Fruit fly (Drosophila melanogaster): Measurements from ENCODE around the gene mRpL36.

The mRpL36 gene

DNA sequence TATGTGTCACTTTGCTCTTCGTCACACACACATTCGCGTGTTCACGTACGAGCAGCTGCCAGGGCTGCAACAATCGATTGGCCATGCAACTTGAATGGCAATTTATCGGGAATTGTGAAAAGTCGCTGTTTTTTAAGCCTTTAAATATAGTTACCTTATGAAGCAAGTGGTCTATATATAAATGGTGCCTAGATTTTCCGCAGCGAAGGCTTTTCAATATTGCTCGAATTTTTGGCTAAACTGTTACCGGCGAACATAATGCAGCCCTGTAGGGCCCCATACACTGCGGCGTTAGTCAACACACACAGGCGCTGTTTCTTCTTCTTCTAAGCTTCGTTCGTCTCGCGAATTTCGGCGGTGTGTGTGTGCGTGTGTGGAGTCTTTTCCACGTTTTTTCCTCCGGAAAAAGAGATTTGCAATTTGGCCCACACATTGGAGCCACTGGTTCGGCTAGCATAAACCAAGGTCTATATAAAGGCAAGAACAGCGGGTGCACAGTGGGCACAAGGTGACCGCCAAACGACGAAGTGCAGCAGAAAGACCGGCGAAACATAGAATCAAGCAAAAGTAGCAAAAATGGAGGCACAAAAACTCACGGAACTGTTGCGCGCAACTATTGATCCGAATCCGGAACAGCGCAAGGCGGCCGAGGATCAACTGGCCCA, 8.9 kb downstream of the mRpL36 start, which contains the start of the genes Arp3 and msk (continued):
- TF ChIP-seq bigmax (GFP tag; optimal IDR thresholded peaks at IDR 0.05): peak; percentile 38
- no peak for TF ChIP-seq CG4360 (GFP tag; IDR thresholded peaks at IDR 0.05)
- TF ChIP-seq slou (GFP tag; optimal IDR thresholded peaks at IDR 0.05): peak; percentile 66
- TF ChIP-seq CG4328 (GFP tag; optimal IDR thresholded peaks at IDR 0.05): peak; percentile 83
- TF ChIP-seq bbx (GFP tag; IDR thresholded peaks at IDR 0.05; ENCODE audit: partially characterized antibody): no peak
- TF ChIP-seq CG4282 (GFP tag; optimal IDR thresholded peaks at IDR 0.05): peak; percentile 77
- no peak for TF ChIP-seq Dfd (GFP tag; optimal IDR thresholded peaks at IDR 0.05)
- TF ChIP-seq ash1 (GFP tag; optimal IDR thresholded peaks at IDR 0.05): peak; percentile 34
- TF ChIP-seq CG12155 (GFP tag; optimal IDR thresholded peaks at IDR 0.05): peak; percentile 86
- TF ChIP-seq D19A (tag; optimal IDR thresholded peaks at IDR 0.05): no peak
- TF ChIP-seq amos (GFP tag; IDR thresholded peaks at IDR 0.05; ENCODE audit: partially characterized antibody): 0 out of 2 replicates have a peak, but pooled peaks have one; percentile 49
- peak; percentile 78 for TF ChIP-seq CG5245 (GFP tag; optimal IDR thresholded peaks at IDR 0.05)
- TF ChIP-seq maf-S (GFP tag; optimal IDR thresholded peaks at IDR 0.05): peak; percentile 86
- peak; percentile 75 for TF ChIP-seq stwl (tag; optimal IDR thresholded peaks at IDR 0.05)
- no peak for TF ChIP-seq sens-2 (GFP tag; IDR thresholded peaks at IDR 0.05)
- TF ChIP-seq CG30431 (GFP tag; optimal IDR thresholded peaks at IDR 0.05): peak; percentile 38
- TF ChIP-seq chif (GFP tag; optimal IDR thresholded peaks at IDR 0.05): peak; percentile 76 to 87
- peak; percentile 38 for TF ChIP-seq lbe (GFP tag; optimal IDR thresholded peaks at IDR 0.05)
- TF ChIP-seq CkIIα-i1 (GFP tag; IDR thresholded peaks at IDR 0.05): no peak
- TF ChIP-seq MTF-1 (GFP tag; optimal IDR thresholded peaks at IDR 0.05; ENCODE audit: borderline replicate concordance): peak; percentile 7
- TF ChIP-seq CG10565 (GFP tag; optimal IDR thresholded peaks at IDR 0.05): peak; percentile 58
- TF ChIP-seq HLH54F (GFP tag; optimal IDR thresholded peaks at IDR 0.05): peak; percentile 91
- TF ChIP-seq shn (GFP tag; optimal IDR thresholded peaks at IDR 0.05): peak; percentile 94
- peak; percentile 71 for TF ChIP-seq CG12744 (GFP tag; optimal IDR thresholded peaks at IDR 0.05)
- peak; percentile 82 for TF ChIP-seq CG13775 (GFP tag; optimal IDR thresholded peaks at IDR 0.05)
- TF ChIP-seq CG13424 (tag; optimal IDR thresholded peaks at IDR 0.05): peak; percentile 77
- peak; percentile 51 for TF ChIP-seq Bgb (GFP tag; IDR thresholded peaks at IDR 0.05; ENCODE audit: partially characterized antibody)
- TF ChIP-seq CG16813 (GFP tag; IDR thresholded peaks at IDR 0.05; ENCODE audit: partially characterized antibody): peak; percentile 44
- TF ChIP-seq CG8924 (tag; optimal IDR thresholded peaks at IDR 0.05): no peak
- TF ChIP-seq CG3163 (GFP tag; optimal IDR thresholded peaks at IDR 0.05): peak; percentile 79
- peak; percentile 78 for TF ChIP-seq gem (tag; optimal IDR thresholded peaks at IDR 0.05)
- TF ChIP-seq CG2889 (GFP tag; IDR thresholded peaks at IDR 0.05): peak; percentile 54; the same call in 2 of the 3 replicates
- TF ChIP-seq CG6272 (GFP tag; IDR thresholded peaks at IDR 0.05): 0 out of 2 replicates have a peak, but pooled peaks have one; percentile 54
- TF ChIP-seq eyg (GFP tag; optimal IDR thresholded peaks at IDR 0.05): peak; percentile 85
- TF ChIP-seq CG2129 (GFP tag; IDR thresholded peaks at IDR 0.05; ENCODE audit: partially characterized antibody): no peak
- no peak for TF ChIP-seq Poxn (GFP tag; IDR thresholded peaks at IDR 0.05)
- peak; percentile 93 for TF ChIP-seq MBD-R2 (GFP tag; IDR thresholded peaks at IDR 0.05)
- TF ChIP-seq pros (GFP tag; optimal IDR thresholded peaks at IDR 0.05): no peak
- no peak for TF ChIP-seq seq (GFP tag; IDR thresholded peaks at IDR 0.05)
- no peak for TF ChIP-seq CG43689 (GFP tag; IDR thresholded peaks at IDR 0.05)
- TF ChIP-seq tio (GFP tag; optimal IDR thresholded peaks at IDR 0.05): no peak
- peak; percentile 1 for TF ChIP-seq CG15073 (GFP tag; optimal IDR thresholded peaks at IDR 0.05)
- no peak for TF ChIP-seq CG7745 (tag; optimal IDR thresholded peaks at IDR 0.05)
- TF ChIP-seq CG4404 (GFP tag; IDR thresholded peaks at IDR 0.05): peak; percentile 76
- peak; percentile 92 for TF ChIP-seq HmgZ (tag; optimal IDR thresholded peaks at IDR 0.05)
- TF ChIP-seq Hr51 (GFP tag; optimal IDR thresholded peaks at IDR 0.05): peak; percentile 60 to 84
- TF ChIP-seq pita (GFP tag; optimal IDR thresholded peaks at IDR 0.05): no peak
- no peak for TF ChIP-seq CG6175 (GFP tag; IDR thresholded peaks at IDR 0.05)
- peak; percentile 84 for TF ChIP-seq pnt (GFP tag; optimal IDR thresholded peaks at IDR 0.05)

Data from whole organism, embryonic.